Worm (Caenorhabditis elegans): Measurements from ENCODE around the gene F25H9.7.

ce11 chrV:13506321-13506720 is 38.1 kb downstream of the F25H9.7 start, which contains the start of gene R11G10.4:
- TF ChIP-seq fos-1 (tag; optimal IDR thresholded peaks at IDR 0.05) (no peak), ceh-82 (tag; optimal IDR thresholded peaks at IDR 0.05) (no peak), F13H6.1 (tag; optimal IDR thresholded peaks at IDR 0.05) (no peak), unc-62 (GFP tag; optimal IDR thresholded peaks at IDR 0.05) (no peak), nhr-77 (tag; optimal IDR thresholded peaks at IDR 0.05) (no peak)

All from whole organism, L2 larva.